Fruit fly (Drosophila melanogaster): ENCODE results near the gene CG14395.

- no peak for TF ChIP-seq pan (optimal IDR thresholded peaks at IDR 0.05)
- TF ChIP-seq psq (optimal IDR thresholded peaks at IDR 0.05), result no peak
Measured at dm6 chr3R:12627691-12628148, 34.9 kb upstream of the CG14395 start, which contains the start of the genes Vha55 and Snx3.
